Fruit fly (Drosophila melanogaster) whole organism, prepupa: ENCODE data around the gene Lcp65Ag3.

Experiments
- CG11762 ChIP-seq: fragments of 200-800 bp; sonication (Bioruptor generic); optimal IDR thresholded peaks from 3 replicates; lab custom pipeline; 2016; ENCODE audit warnings: missing biosample characterization, missing genetic modification characterization; ENCODE audit not compliant: insufficient read depth
- CG16779 ChIP-seq: fragments of 200-800 bp; sonication (Bioruptor generic); optimal IDR thresholded peaks from 3 replicates; lab custom pipeline; 2017; ENCODE audit warnings: missing biosample characterization, mild to moderate bottlenecking, missing genetic modification characterization
- CG3032 ChIP-seq: fragments of 200-800 bp; optimal IDR thresholded peaks from 2 replicates; lab custom pipeline; 2019; ENCODE audit warnings: missing biosample characterization, mild to moderate bottlenecking, missing genetic modification characterization, moderate library complexity
- CG31627 ChIP-seq: fragments of 200-800 bp; sonication (Bioruptor generic); optimal IDR thresholded peaks from 3 replicates; lab custom pipeline; 2016; ENCODE audit warnings: missing biosample characterization, missing genetic modification characterization
- CG34406 ChIP-seq: fragments of 200-800 bp; sonication (Bioruptor generic); optimal IDR thresholded peaks from 3 replicates; lab custom pipeline; 2016; ENCODE audit warnings: missing biosample characterization, missing genetic modification characterization
- CG3919 ChIP-seq: fragments of 200-800 bp; sonication (Bioruptor generic); optimal IDR thresholded peaks from 3 replicates; lab custom pipeline; 2016; ENCODE audit warnings: missing biosample characterization, missing genetic modification characterization
- CG6276 ChIP-seq: fragments of 200-800 bp; sonication (Bioruptor generic); optimal IDR thresholded peaks from 2 replicates; lab custom pipeline; 2017; ENCODE audit warnings: missing biosample characterization, mild to moderate bottlenecking, missing genetic modification characterization
- CG6792 ChIP-seq: fragments of 200-800 bp; sonication (Bioruptor generic); optimal IDR thresholded peaks from 3 replicates; lab custom pipeline; 2016; ENCODE audit warnings: missing biosample characterization, missing genetic modification characterization
- CG6808 ChIP-seq: fragments of 200-800 bp; sonication (Bioruptor generic); optimal IDR thresholded peaks from 3 replicates; lab custom pipeline; 2017; ENCODE audit warnings: missing biosample characterization, missing genetic modification characterization, mild to moderate bottlenecking, moderate library complexity, missing genetic modification reagents
- CG8319 ChIP-seq: fragments of 200-800 bp; sonication (Bioruptor generic); optimal IDR thresholded peaks from 3 replicates; lab custom pipeline; 2016; ENCODE audit warnings: missing biosample characterization, missing genetic modification characterization
- CG8632 ChIP-seq: fragments of 200-800 bp; sonication (Bioruptor generic); optimal IDR thresholded peaks from 3 replicates; lab custom pipeline; 2016; ENCODE audit warnings: missing biosample characterization, missing genetic modification characterization
- Eip78C ChIP-seq: fragments of 200-800 bp; sonication (Bioruptor generic); peaks from one replicate; lab custom pipeline; 2016; ENCODE audit warnings: missing biosample characterization, missing genetic modification characterization
- Ets21C ChIP-seq: fragments of 200-800 bp; sonication (Bioruptor generic); optimal IDR thresholded peaks from 3 replicates; lab custom pipeline; 2016; ENCODE audit warnings: missing biosample characterization, missing genetic modification characterization
- Gug ChIP-seq: fragments of 200-800 bp; sonication (Bioruptor generic); IDR thresholded peaks from 2 replicates; pipeline ENCODE4 v1.3.6; 2022; ENCODE audit warnings: missing biosample characterization, missing genetic modification characterization
- Hr39 ChIP-seq: fragments of 200-800 bp; sonication (Bioruptor generic); optimal IDR thresholded peaks from 2 replicates; lab custom pipeline; 2016; ENCODE audit warnings: missing biosample characterization, missing genetic modification characterization
- Hr4 ChIP-seq: fragments of 200-800 bp; sonication (Bioruptor generic); optimal IDR thresholded peaks from 3 replicates; lab custom pipeline; 2016; ENCODE audit warnings: missing biosample characterization, missing genetic modification characterization
- Met ChIP-seq: fragments of 200-800 bp; sonication (Bioruptor generic); optimal IDR thresholded peaks from 3 replicates; lab custom pipeline; 2016; ENCODE audit warnings: missing biosample characterization, missing genetic modification characterization
- Smox ChIP-seq: fragments of 200-800 bp; sonication (Bioruptor generic); optimal IDR thresholded peaks from 3 replicates; lab custom pipeline; 2016; ENCODE audit warnings: missing biosample characterization, missing genetic modification characterization
- Sox102F ChIP-seq: fragments of 200-800 bp; sonication (Bioruptor generic); optimal IDR thresholded peaks from 2 replicates; lab custom pipeline; 2016; ENCODE audit warnings: missing biosample characterization, mild to moderate bottlenecking, missing genetic modification characterization
- Sox15 ChIP-seq: fragments of 200-800 bp; sonication (Bioruptor generic); optimal IDR thresholded peaks from 3 replicates; lab custom pipeline; 2016; ENCODE audit warnings: missing biosample characterization, missing genetic modification characterization
- acj6 ChIP-seq: fragments of 200-800 bp; sonication (Bioruptor generic); optimal IDR thresholded peaks from 3 replicates; lab custom pipeline; 2016; ENCODE audit warnings: missing biosample characterization, missing genetic modification characterization
- cyc ChIP-seq: fragments of 200-800 bp; sonication (Bioruptor generic); optimal IDR thresholded peaks from 3 replicates; lab custom pipeline; 2016; ENCODE audit warnings: missing biosample characterization, missing genetic modification characterization
- esn ChIP-seq: fragments of 200-800 bp; sonication (Bioruptor generic); optimal IDR thresholded peaks from 2 replicates; lab custom pipeline; 2016; ENCODE audit warnings: missing biosample characterization, mild to moderate bottlenecking, missing genetic modification characterization, moderate library complexity
- fd59A ChIP-seq: fragments of 200-800 bp; sonication (Bioruptor generic); optimal IDR thresholded peaks from 2 replicates; lab custom pipeline; 2017; ENCODE audit warnings: missing biosample characterization, mild to moderate bottlenecking, missing genetic modification characterization, missing genetic modification reagents
- fd85E ChIP-seq: fragments of 200-800 bp; sonication (Bioruptor generic); optimal IDR thresholded peaks from 3 replicates; lab custom pipeline; 2016; ENCODE audit warnings: missing biosample characterization, missing genetic modification characterization
- fkh ChIP-seq: fragments of 200-800 bp; sonication (Bioruptor generic); optimal IDR thresholded peaks from 3 replicates; lab custom pipeline; 2017; ENCODE audit warnings: missing biosample characterization, mild to moderate bottlenecking, missing genetic modification characterization, moderate library complexity
- lz ChIP-seq: fragments of 200-800 bp; sonication (Bioruptor generic); optimal IDR thresholded peaks from 3 replicates; lab custom pipeline; 2016; ENCODE audit warnings: missing biosample characterization, missing genetic modification characterization
- net ChIP-seq: fragments of 200-800 bp; sonication (Bioruptor generic); optimal IDR thresholded peaks from 3 replicates; lab custom pipeline; 2016; ENCODE audit warnings: missing biosample characterization, missing genetic modification characterization
- pdm3 ChIP-seq: fragments of 200-800 bp; sonication (Bioruptor generic); optimal IDR thresholded peaks from 3 replicates; lab custom pipeline; 2016; ENCODE audit warnings: missing biosample characterization, missing genetic modification characterization
- salr ChIP-seq, 2 experiments: fragments of 200-800 bp; sonication (Bioruptor generic); optimal IDR thresholded peaks; 3 replicates each; lab custom pipeline; 2016 to 2018; ENCODE audit warnings: missing biosample characterization in 2 of 2, missing genetic modification characterization in 2 of 2, mild to moderate bottlenecking in 1 of 2
- spab ChIP-seq: fragments of 200-800 bp; sonication (Bioruptor generic); optimal IDR thresholded peaks from 2 replicates; lab custom pipeline; 2017; ENCODE audit warnings: missing biosample characterization, mild to moderate bottlenecking, missing genetic modification characterization, missing genetic modification reagents
- topi ChIP-seq: fragments of 200-800 bp; sonication (Bioruptor generic); optimal IDR thresholded peaks from 3 replicates; lab custom pipeline; 2016; ENCODE audit warnings: missing biosample characterization, missing genetic modification characterization
- vri ChIP-seq: fragments of 200-800 bp; sonication (Bioruptor generic); optimal IDR thresholded peaks from 3 replicates; lab custom pipeline; 2016; ENCODE audit warnings: missing biosample characterization, mild to moderate bottlenecking, missing genetic modification characterization

Gene Lcp65Ag3

dm6 chr3L:6111458-6111857 is 19.3 kb downstream of the Lcp65Ag3 start:
- TF ChIP-seq cyc (GFP tag; lab: Kevin White, UChicago) (no peak), CG6276 (GFP tag; lab: Kevin White, UChicago) (no peak), CG8632 (GFP tag; lab: Kevin White, UChicago) (no peak), salr (GFP tag; optimal IDR thresholded peaks at IDR 0.05; lab: Kevin White, UChicago) (no peak), Sox102F (GFP tag; lab: Kevin White, UChicago) (no peak), CG31627 (GFP tag; lab: Kevin White, UChicago) (no peak), Met (no peak), pdm3 (GFP tag; lab: Kevin White, UChicago) (no peak), esn (GFP tag; lab: Kevin White, UChicago) (no peak), CG6792 (GFP tag; lab: Kevin White, UChicago) (no peak), CG8319 (GFP tag; lab: Kevin White, UChicago) (no peak), CG34406 (GFP tag; lab: Kevin White, UChicago) (no peak), net (no peak), Ets21C (no peak), vri (GFP tag; lab: Kevin White, UChicago) (no peak), CG11762 (no peak), topi (GFP tag; lab: Kevin White, UChicago) (no peak), Gug (GFP tag; lab: Robert Waterston, UW) (no peak)

DNA sequence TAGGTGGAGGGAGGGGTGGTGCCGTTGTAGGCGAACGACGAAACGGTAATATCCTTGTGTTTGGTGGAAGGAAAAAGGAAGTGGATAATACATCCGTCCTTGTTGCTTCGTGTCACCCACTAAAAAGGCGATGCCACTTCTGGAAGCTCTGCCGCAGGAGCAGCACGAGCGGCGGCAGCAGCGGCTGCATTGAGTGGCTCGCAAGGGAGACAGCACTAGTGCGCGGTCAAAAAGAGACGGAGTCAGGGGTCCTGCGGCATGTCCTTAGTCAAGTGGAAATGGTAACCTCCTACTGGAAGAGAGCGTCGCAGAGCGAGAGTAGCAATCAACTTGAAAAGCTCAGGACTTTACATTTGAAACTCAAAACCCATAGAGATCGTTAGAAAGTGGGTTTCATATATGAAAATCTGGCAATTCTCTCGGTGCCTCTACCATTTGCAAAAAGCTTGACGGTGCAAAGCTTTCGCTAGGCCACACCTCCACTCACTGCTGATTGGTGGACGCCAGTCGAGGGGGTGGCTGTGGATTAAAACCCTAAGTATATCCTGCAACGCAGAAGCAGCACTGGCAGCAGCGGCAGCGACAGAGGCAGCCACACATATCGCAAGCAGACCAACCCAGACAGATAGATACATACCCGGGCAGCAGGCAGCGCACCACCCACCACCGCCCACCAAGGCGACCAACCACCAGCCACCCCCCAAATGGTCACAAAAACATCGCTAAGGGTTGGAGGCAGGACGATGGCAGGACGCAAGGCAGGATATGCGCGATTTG is 19.9 kb downstream of the Lcp65Ag3 start:
- no peak for TF ChIP-seq CG6808 (GFP tag; lab: Kevin White, UChicago)
- TF ChIP-seq lz (GFP tag; lab: Kevin White, UChicago) = no peak
- TF ChIP-seq fd59A (GFP tag; lab: Kevin White, UChicago) = no peak
- TF ChIP-seq CG3919 = no peak
- TF ChIP-seq CG16779 (tag; lab: Kevin White, UChicago) = no peak
- TF ChIP-seq Sox15 (GFP tag; lab: Kevin White, UChicago) = no peak
- TF ChIP-seq CG3032 (tag; lab: Kevin White, UChicago) = no peak
- no peak for TF ChIP-seq Eip78C

DNA sequence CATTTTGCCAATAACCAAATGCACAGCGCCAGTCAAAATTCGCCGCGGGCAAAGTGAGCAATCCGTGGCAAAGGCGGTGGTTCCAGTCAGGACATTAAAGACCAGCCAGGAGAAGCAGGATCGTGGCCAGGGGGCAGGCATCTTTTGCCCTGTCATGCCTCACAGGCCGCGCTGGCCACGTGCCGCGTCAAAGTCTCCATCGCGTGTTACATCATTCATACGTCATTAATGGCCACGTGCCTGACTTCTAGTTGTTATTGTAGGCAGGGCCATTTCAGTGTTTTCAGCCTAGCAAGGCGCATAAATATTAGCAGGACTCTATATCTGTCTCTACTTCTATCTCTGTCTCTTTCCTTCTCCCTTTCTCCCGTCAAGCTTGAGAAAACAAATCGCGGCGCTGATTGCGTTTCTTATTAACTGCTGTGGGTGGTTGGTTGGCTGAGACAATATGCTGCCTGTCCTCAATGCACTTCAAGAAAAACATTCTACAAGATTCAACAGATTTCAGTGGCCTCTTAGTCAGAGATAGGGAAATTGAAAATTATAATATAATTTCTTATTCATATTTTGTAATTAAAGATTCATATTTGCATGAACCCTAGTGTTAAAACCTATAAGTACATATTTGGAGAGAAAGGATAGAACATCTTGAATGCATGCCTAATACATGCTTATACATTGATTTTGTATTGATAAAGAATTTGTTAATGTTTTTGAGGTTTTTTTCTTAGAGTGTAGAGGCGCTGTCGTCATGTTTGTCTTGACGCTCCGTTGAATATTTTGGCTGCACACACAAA is 22.3 kb downstream of the Lcp65Ag3 start:
- TF ChIP-seq Hr4 (GFP tag; lab: Kevin White, UChicago) = no peak
- TF ChIP-seq Hr39 = no peak
- TF ChIP-seq topi (GFP tag; lab: Kevin White, UChicago) = no peak

- TF ChIP-seq fd85E = no peak
- TF ChIP-seq acj6 (GFP tag; lab: Kevin White, UChicago) = no peak
- peak; percentile 49 for TF ChIP-seq fkh (GFP tag; lab: Kevin White, UChicago)
Measured at dm6 chr3L:6106717-6107116, 24.1 kb downstream of the Lcp65Ag3 start.

- no peak for TF ChIP-seq Gug (GFP tag; lab: Robert Waterston, UW)
- TF ChIP-seq CG3032 (tag; lab: Kevin White, UChicago) = no peak
- no peak for TF ChIP-seq CG8319 (GFP tag; lab: Kevin White, UChicago)
- TF ChIP-seq spab (GFP tag; lab: Kevin White, UChicago) = no peak
- no peak for TF ChIP-seq Smox (GFP tag; lab: Kevin White, UChicago)
- no peak for TF ChIP-seq CG8632 (GFP tag; lab: Kevin White, UChicago)
- no peak for TF ChIP-seq acj6 (GFP tag; lab: Kevin White, UChicago)
- TF ChIP-seq, all 60 proteins: peak for 0
Measured at dm6 chr3L:6105435-6105834, 25.4 kb downstream of the Lcp65Ag3 start.
